Worm (Caenorhabditis elegans): Measurements from ENCODE around the gene srw-42.

- TF ChIP-seq pha-4 (tag; optimal IDR thresholded peaks at IDR 0.05) (no peak), ztf-4 (tag; optimal IDR thresholded peaks at IDR 0.05) (no peak), snpc-4 (tag; optimal IDR thresholded peaks at IDR 0.05) (no peak), ceh-28 (tag; optimal IDR thresholded peaks at IDR 0.05) (no peak), nhr-25 (tag; optimal IDR thresholded peaks at IDR 0.05) (no peak), nhr-237 (tag; optimal IDR thresholded peaks at IDR 0.05) (no peak), pqm-1 (tag; optimal IDR thresholded peaks at IDR 0.05) (no peak), egl-27 (tag; optimal IDR thresholded peaks at IDR 0.05) (no peak), nhr-76 (tag; optimal IDR thresholded peaks at IDR 0.05) (no peak), nhr-23 (tag; optimal IDR thresholded peaks at IDR 0.05) (no peak), fos-1 (tag; optimal IDR thresholded peaks at IDR 0.05) (no peak), ama-1 (optimal IDR thresholded peaks at IDR 0.05) (no peak)
Measured at ce11 chrV:16713797-16714196, 20.2 kb upstream of the srw-42 start.
